Worm (Caenorhabditis elegans) whole organism, L2 larva: Measurements from ENCODE around the gene str-170.

Source experiments
- R02D3.7 ChIP-seq: fragments of 150-350 bp; optimal IDR thresholded peaks from 2 replicates; lab custom pipeline; 2014; ENCODE audit warnings: missing biosample characterization, missing genetic modification characterization
- ceh-16 ChIP-seq: fragments of 150-350 bp; optimal IDR thresholded peaks from 2 replicates; lab custom pipeline; 2014; ENCODE audit warnings: missing biosample characterization, missing genetic modification characterization
- ceh-82 ChIP-seq: fragments of 150-350 bp; optimal IDR thresholded peaks from 2 replicates; lab custom pipeline; 2014; ENCODE audit warnings: missing biosample characterization, missing genetic modification characterization
- nhr-25 ChIP-seq: fragments of 150-350 bp; sonication (generic microtip); optimal IDR thresholded peaks from 3 replicates; lab custom pipeline; 2014; ENCODE audit warnings: missing biosample characterization, missing genetic modification characterization

DNA sequence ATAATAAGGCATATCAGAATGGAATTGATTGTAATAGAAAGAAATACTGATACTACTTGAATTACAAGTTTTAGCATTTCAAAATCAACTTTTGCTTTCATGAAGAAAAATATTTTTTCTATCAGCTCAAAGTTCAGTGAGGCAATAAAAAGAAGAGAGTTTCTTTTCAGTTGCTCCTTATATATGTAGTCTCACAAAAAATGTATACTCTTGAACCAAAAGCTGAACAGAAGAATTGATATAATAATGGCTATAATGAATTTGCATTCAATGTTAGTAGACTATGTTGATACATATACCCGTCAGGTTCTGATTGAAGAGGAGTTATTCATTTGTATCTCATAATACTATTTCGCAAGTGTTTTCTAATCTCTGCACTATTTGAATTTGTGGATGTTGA is 2.6 kb upstream of the str-170 start, which contains the start of gene str-174:
- TF ChIP-seq R02D3.7: no peak
- TF ChIP-seq nhr-25: no peak
- no peak for TF ChIP-seq ceh-16
- no peak for TF ChIP-seq ceh-82
